Worm (Caenorhabditis elegans): ENCODE data around the gene cnnm-5.

- TF ChIP-seq pes-1 (GFP tag; IDR thresholded peaks at IDR 0.05) (no peak), F13C5.2 (tag; optimal IDR thresholded peaks at IDR 0.05) (no peak), tbx-37 (GFP tag; conservative IDR thresholded peaks at IDR 0.05) (no peak), B0310.2 (tag; optimal IDR thresholded peaks at IDR 0.05) (no peak), ama-1 (optimal IDR thresholded peaks at IDR 0.05) (no peak), ceh-36 (tag; optimal IDR thresholded peaks at IDR 0.05) (no peak), sea-1 (GFP tag; conservative IDR thresholded peaks at IDR 0.05) (no peak), flt-1 (GFP tag; IDR thresholded peaks at IDR 0.05) (no peak), tbx-11 (GFP tag; IDR thresholded peaks at IDR 0.05) (no peak), aly-1 (tag; optimal IDR thresholded peaks at IDR 0.05) (no peak)
Measured at ce11 chrIII:3807590-3807989, 21.4 kb downstream of the cnnm-5 start.

Data from whole organism, early embryonic.